Worm (Caenorhabditis elegans): Measurements from ENCODE around the gene tbh-1.

tbh-1 gene

ce11 chrX:15546943-15547342 is 42.2 kb upstream of the tbh-1 start:
- peak; percentile 17 for TF ChIP-seq nhr-80 (tag; optimal IDR thresholded peaks at IDR 0.05)
- no peak for TF ChIP-seq aptf-2 (GFP tag; conservative IDR thresholded peaks at IDR 0.05)

- TF ChIP-seq K11D2.4 (GFP tag; IDR thresholded peaks at IDR 0.05) (0 out of 2 replicates have a peak, but pooled peaks have one; percentile 20), F57C9.4 (tag; optimal IDR thresholded peaks at IDR 0.05) (no peak)
Observed at ce11 chrX:15545485-15545884, 40.8 kb upstream of the tbh-1 start.

- TF ChIP-seq atf-7 (tag; optimal IDR thresholded peaks at IDR 0.05) (peak; percentile 43), cebp-1 (GFP tag; IDR thresholded peaks at IDR 0.05) (no peak), cebp-1 (tag; optimal IDR thresholded peaks at IDR 0.05) (peak; percentile 28), dox-1 (GFP tag; IDR thresholded peaks at IDR 0.05) (0 out of 2 replicates have a peak, but pooled peaks have one; percentile 5), nhr-179 (tag; optimal IDR thresholded peaks at IDR 0.05) (no peak), Y67H2A.10 (GFP tag; conservative IDR thresholded peaks at IDR 0.05) (no peak), nhr-80 (tag; optimal IDR thresholded peaks at IDR 0.05) (peak; percentile 82)
Observed at ce11 chrX:15544671-15545070, 40.0 kb upstream of the tbh-1 start.

ce11 chrX:15541437-15541836 is 36.7 kb upstream of the tbh-1 start:
- TF ChIP-seq lin-40 (tag; optimal IDR thresholded peaks at IDR 0.05) (no peak), mes-4 (tag; optimal IDR thresholded peaks at IDR 0.05) (no peak), nfya-2 (GFP tag; IDR thresholded peaks at IDR 0.05) (no peak), B0019.2 (GFP tag; conservative IDR thresholded peaks at IDR 0.05) (no peak), nhr-120 (GFP tag; IDR thresholded peaks at IDR 0.05) (no peak), ceh-27 (GFP tag; optimal IDR thresholded peaks at IDR 0.05) (no peak), Y53F4B.3 (GFP tag; IDR thresholded peaks at IDR 0.05) (no peak), zim-3 (tag; optimal IDR thresholded peaks at IDR 0.05) (no peak), efl-1 (GFP tag; optimal IDR thresholded peaks at IDR 0.05) (no peak), ztf-26 (tag; optimal IDR thresholded peaks at IDR 0.05) (no peak), D2030.7 (GFP tag; IDR thresholded peaks at IDR 0.05) (no peak), hlh-12 (tag; optimal IDR thresholded peaks at IDR 0.05) (no peak), lsl-1 (GFP tag; optimal IDR thresholded peaks at IDR 0.05) (no peak), ztf-22 (GFP tag; optimal IDR thresholded peaks at IDR 0.05) (no peak), rpc-1 (optimal IDR thresholded peaks at IDR 0.05) (no peak), rpc-1 (tag; optimal IDR thresholded peaks at IDR 0.05) (no peak), egl-44 (GFP tag; IDR thresholded peaks at IDR 0.05) (no peak)

- no peak for TF ChIP-seq sptf-2 (GFP tag; optimal IDR thresholded peaks at IDR 0.05)
- TF ChIP-seq ceh-79 (tag; optimal IDR thresholded peaks at IDR 0.05) = no peak
- TF ChIP-seq madf-6 (GFP tag; IDR thresholded peaks at IDR 0.05) = no peak
- no peak for TF ChIP-seq T26A5.8 (tag; optimal IDR thresholded peaks at IDR 0.05)
- no peak for TF ChIP-seq hmg-20 (GFP tag; IDR thresholded peaks at IDR 0.05)
- TF ChIP-seq Y67H2A.10 (GFP tag; conservative IDR thresholded peaks at IDR 0.05) = no peak
- no peak for TF ChIP-seq madf-10 (tag; optimal IDR thresholded peaks at IDR 0.05)
- no peak for TF ChIP-seq nhr-27 (tag; optimal IDR thresholded peaks at IDR 0.05)
- TF ChIP-seq nfya-1 (tag; optimal IDR thresholded peaks at IDR 0.05; ENCODE audit: borderline replicate concordance, insufficient read depth) = no peak
- no peak for TF ChIP-seq cebp-1 (GFP tag; IDR thresholded peaks at IDR 0.05)
- TF ChIP-seq cebp-1 (tag; optimal IDR thresholded peaks at IDR 0.05) = no peak
- TF ChIP-seq nhr-120 (GFP tag; IDR thresholded peaks at IDR 0.05) = no peak
- no peak for TF ChIP-seq lin-35 (GFP tag; optimal IDR thresholded peaks at IDR 0.05)
- no peak for TF ChIP-seq C17E4.6 (GFP tag; IDR thresholded peaks at IDR 0.05)
Observed at ce11 chrX:15539299-15539698, 34.6 kb upstream of the tbh-1 start.
